Fruit fly (Drosophila melanogaster) whole organism, prepupa: ENCODE results near the gene Spg7.

Experiments used
- Blimp-1 ChIP-seq: fragments of 200-800 bp; sonication (Bioruptor generic); optimal IDR thresholded peaks from 3 replicates; lab custom pipeline; 2017; ENCODE audit warnings: missing biosample characterization, missing genetic modification characterization, mild to moderate bottlenecking, moderate library complexity, missing genetic modification reagents
- CG10631 ChIP-seq: fragments of 200-800 bp; sonication (Bioruptor generic); optimal IDR thresholded peaks from 2 replicates; lab custom pipeline; 2016; ENCODE audit warnings: missing biosample characterization, missing genetic modification characterization
- CG11762 ChIP-seq: fragments of 200-800 bp; sonication (Bioruptor generic); optimal IDR thresholded peaks from 3 replicates; lab custom pipeline; 2016; ENCODE audit warnings: missing biosample characterization, missing genetic modification characterization; ENCODE audit not compliant: insufficient read depth
- CG11902 ChIP-seq: fragments of 200-800 bp; sonication (Bioruptor generic); optimal IDR thresholded peaks from 3 replicates; lab custom pipeline; 2016; ENCODE audit warnings: missing biosample characterization, missing genetic modification characterization
- CG16779 ChIP-seq: fragments of 200-800 bp; sonication (Bioruptor generic); optimal IDR thresholded peaks from 3 replicates; lab custom pipeline; 2017; ENCODE audit warnings: missing biosample characterization, mild to moderate bottlenecking, missing genetic modification characterization
- CG3032 ChIP-seq: fragments of 200-800 bp; optimal IDR thresholded peaks from 2 replicates; lab custom pipeline; 2019; ENCODE audit warnings: missing biosample characterization, mild to moderate bottlenecking, missing genetic modification characterization, moderate library complexity
- CG31627 ChIP-seq: fragments of 200-800 bp; sonication (Bioruptor generic); optimal IDR thresholded peaks from 3 replicates; lab custom pipeline; 2016; ENCODE audit warnings: missing biosample characterization, missing genetic modification characterization
- CG32006 ChIP-seq: fragments of 200-800 bp; sonication (Bioruptor generic); optimal IDR thresholded peaks from 3 replicates; lab custom pipeline; 2017; ENCODE audit warnings: missing biosample characterization, mild to moderate bottlenecking, missing genetic modification characterization
- CG3919 ChIP-seq: fragments of 200-800 bp; sonication (Bioruptor generic); optimal IDR thresholded peaks from 3 replicates; lab custom pipeline; 2016; ENCODE audit warnings: missing biosample characterization, missing genetic modification characterization
- CG4318 ChIP-seq: fragments of 200-800 bp; sonication (Bioruptor generic); optimal IDR thresholded peaks from 3 replicates; lab custom pipeline; 2017; ENCODE audit warnings: missing biosample characterization, mild to moderate bottlenecking, missing genetic modification characterization
- CG6163 ChIP-seq: fragments of 200-800 bp; sonication (Bioruptor generic); IDR thresholded peaks from 3 replicates; pipeline ENCODE4 v1.3.6; 2022; ENCODE audit warnings: missing biosample characterization, missing genetic modification characterization
- CG6276 ChIP-seq: fragments of 200-800 bp; sonication (Bioruptor generic); optimal IDR thresholded peaks from 2 replicates; lab custom pipeline; 2017; ENCODE audit warnings: missing biosample characterization, mild to moderate bottlenecking, missing genetic modification characterization
- CG6792 ChIP-seq: fragments of 200-800 bp; sonication (Bioruptor generic); optimal IDR thresholded peaks from 3 replicates; lab custom pipeline; 2016; ENCODE audit warnings: missing biosample characterization, missing genetic modification characterization
- CG6808 ChIP-seq: fragments of 200-800 bp; sonication (Bioruptor generic); optimal IDR thresholded peaks from 3 replicates; lab custom pipeline; 2017; ENCODE audit warnings: missing biosample characterization, missing genetic modification characterization, mild to moderate bottlenecking, moderate library complexity, missing genetic modification reagents
- CG7368 ChIP-seq: fragments of 200-800 bp; sonication (Bioruptor generic); optimal IDR thresholded peaks from 3 replicates; lab custom pipeline; 2016; ENCODE audit warnings: missing biosample characterization, missing genetic modification characterization
- CG9139 ChIP-seq: fragments of 200-800 bp; sonication (Bioruptor generic); optimal IDR thresholded peaks from 3 replicates; lab custom pipeline; 2017; ENCODE audit warnings: missing biosample characterization, mild to moderate bottlenecking, missing genetic modification characterization
- Eip75B ChIP-seq: fragments of 200-800 bp; sonication (Bioruptor generic); optimal IDR thresholded peaks from 3 replicates; lab custom pipeline; 2016; ENCODE audit warnings: missing biosample characterization, missing genetic modification characterization
- Eip78C ChIP-seq: fragments of 200-800 bp; sonication (Bioruptor generic); peaks from one replicate; lab custom pipeline; 2016; ENCODE audit warnings: missing biosample characterization, missing genetic modification characterization
- Eip93F ChIP-seq: fragments of 200-800 bp; sonication (Bioruptor generic); optimal IDR thresholded peaks from 2 replicates; lab custom pipeline; 2016; ENCODE audit warnings: missing biosample characterization, mild to moderate bottlenecking, missing genetic modification characterization
- Ets21C ChIP-seq: fragments of 200-800 bp; sonication (Bioruptor generic); optimal IDR thresholded peaks from 3 replicates; lab custom pipeline; 2016; ENCODE audit warnings: missing biosample characterization, missing genetic modification characterization
- Hr38 ChIP-seq: sonication (Bioruptor generic); optimal IDR thresholded peaks from 2 replicates; lab custom pipeline; 2016; ENCODE audit warnings: missing biosample characterization, missing genetic modification characterization
- Hr4 ChIP-seq: fragments of 200-800 bp; sonication (Bioruptor generic); optimal IDR thresholded peaks from 3 replicates; lab custom pipeline; 2016; ENCODE audit warnings: missing biosample characterization, missing genetic modification characterization
- Lpt ChIP-seq: fragments of 200-800 bp; sonication (Bioruptor generic); optimal IDR thresholded peaks from 3 replicates; lab custom pipeline; 2016; ENCODE audit warnings: missing biosample characterization, missing genetic modification characterization
- Met ChIP-seq: fragments of 200-800 bp; sonication (Bioruptor generic); optimal IDR thresholded peaks from 3 replicates; lab custom pipeline; 2016; ENCODE audit warnings: missing biosample characterization, missing genetic modification characterization
- OdsH ChIP-seq: fragments of 200-800 bp; sonication (Bioruptor generic); optimal IDR thresholded peaks from 3 replicates; lab custom pipeline; 2016; ENCODE audit warnings: missing biosample characterization, missing genetic modification characterization
- Smox ChIP-seq: fragments of 200-800 bp; sonication (Bioruptor generic); optimal IDR thresholded peaks from 3 replicates; lab custom pipeline; 2016; ENCODE audit warnings: missing biosample characterization, missing genetic modification characterization
- Sox14 ChIP-seq: fragments of 200-800 bp; sonication (Bioruptor generic); optimal IDR thresholded peaks from 3 replicates; lab custom pipeline; 2016; ENCODE audit warnings: missing biosample characterization, missing genetic modification characterization
- Sox15 ChIP-seq: fragments of 200-800 bp; sonication (Bioruptor generic); optimal IDR thresholded peaks from 3 replicates; lab custom pipeline; 2016; ENCODE audit warnings: missing biosample characterization, missing genetic modification characterization
- achi ChIP-seq: fragments of 200-800 bp; sonication (Bioruptor generic); optimal IDR thresholded peaks from 3 replicates; lab custom pipeline; 2016; ENCODE audit warnings: missing biosample characterization, missing genetic modification characterization
- acj6 ChIP-seq: fragments of 200-800 bp; sonication (Bioruptor generic); optimal IDR thresholded peaks from 3 replicates; lab custom pipeline; 2016; ENCODE audit warnings: missing biosample characterization, missing genetic modification characterization
- cyc ChIP-seq: fragments of 200-800 bp; sonication (Bioruptor generic); optimal IDR thresholded peaks from 3 replicates; lab custom pipeline; 2016; ENCODE audit warnings: missing biosample characterization, missing genetic modification characterization
- eg ChIP-seq: fragments of 200-800 bp; sonication (Bioruptor generic); IDR thresholded peaks from 3 replicates; pipeline ENCODE4 v1.3.6; 2022; ENCODE audit warnings: missing biosample characterization, missing genetic modification characterization
- fd59A ChIP-seq: fragments of 200-800 bp; sonication (Bioruptor generic); optimal IDR thresholded peaks from 2 replicates; lab custom pipeline; 2017; ENCODE audit warnings: missing biosample characterization, mild to moderate bottlenecking, missing genetic modification characterization, missing genetic modification reagents
- fd85E ChIP-seq: fragments of 200-800 bp; sonication (Bioruptor generic); optimal IDR thresholded peaks from 3 replicates; lab custom pipeline; 2016; ENCODE audit warnings: missing biosample characterization, missing genetic modification characterization
- fkh ChIP-seq: fragments of 200-800 bp; sonication (Bioruptor generic); optimal IDR thresholded peaks from 3 replicates; lab custom pipeline; 2017; ENCODE audit warnings: missing biosample characterization, mild to moderate bottlenecking, missing genetic modification characterization, moderate library complexity
- net ChIP-seq: fragments of 200-800 bp; sonication (Bioruptor generic); optimal IDR thresholded peaks from 3 replicates; lab custom pipeline; 2016; ENCODE audit warnings: missing biosample characterization, missing genetic modification characterization
- ss ChIP-seq, 2 experiments: fragments of 200-800 bp; sonication (Bioruptor generic); optimal IDR thresholded peaks; 2 replicates in 1 of 2; 3 replicates in 1 of 2; lab custom pipeline; 2017 to 2018; ENCODE audit warnings: mild to moderate bottlenecking in 2 of 2, missing biosample characterization in 2 of 2, missing genetic modification characterization in 2 of 2, moderate library complexity in 1 of 2
- svp ChIP-seq: fragments of 200-800 bp; sonication (Bioruptor generic); peaks from one replicate; lab custom pipeline; 2016; ENCODE audit warnings: missing biosample characterization, missing genetic modification characterization
- topi ChIP-seq: fragments of 200-800 bp; sonication (Bioruptor generic); optimal IDR thresholded peaks from 3 replicates; lab custom pipeline; 2016; ENCODE audit warnings: missing biosample characterization, missing genetic modification characterization
- vri ChIP-seq: fragments of 200-800 bp; sonication (Bioruptor generic); optimal IDR thresholded peaks from 3 replicates; lab custom pipeline; 2016; ENCODE audit warnings: missing biosample characterization, mild to moderate bottlenecking, missing genetic modification characterization

Spg7 gene

DNA sequence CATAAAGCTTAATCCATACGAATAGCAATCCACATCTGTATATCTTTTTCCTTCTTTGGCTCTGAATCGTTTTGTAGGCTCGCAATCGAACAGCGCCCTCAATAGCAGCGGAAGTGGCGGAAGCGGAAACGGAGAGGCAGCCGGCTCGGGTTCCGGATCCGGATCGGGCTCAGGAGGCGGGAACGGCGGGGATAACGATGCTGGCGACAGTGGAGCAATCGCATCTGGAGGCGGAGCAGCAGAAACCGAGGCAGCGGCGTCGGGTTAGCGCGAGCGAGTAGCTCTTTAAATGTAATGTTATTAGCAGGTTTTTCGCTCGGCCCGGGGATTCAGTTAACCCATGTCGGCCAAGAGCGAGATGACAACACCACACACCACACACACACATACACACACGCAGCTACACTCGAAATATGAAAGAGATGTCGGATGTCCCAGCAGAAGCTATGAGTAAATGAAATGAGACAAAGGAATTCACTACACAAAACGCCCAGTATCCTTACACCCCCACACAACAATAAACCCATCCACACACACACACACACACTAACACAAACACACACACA lies 20.9 kb downstream of the Spg7 start:
- no peak for TF ChIP-seq CG32006 (GFP tag; lab: Kevin White, UChicago)
- TF ChIP-seq topi (GFP tag; lab: Kevin White, UChicago): no peak
- TF ChIP-seq ss (GFP tag; optimal IDR thresholded peaks at IDR 0.05; lab: Kevin White, UChicago): peak in 1 of 2 experiments; percentile 8
- no peak for TF ChIP-seq fd85E (GFP tag; lab: Kevin White, UChicago)
- TF ChIP-seq eg: no peak
- no peak for TF ChIP-seq CG11762 (GFP tag; lab: Kevin White, UChicago)
- TF ChIP-seq vri: no peak
- no peak for TF ChIP-seq fkh
- TF ChIP-seq Hr4 (GFP tag; lab: Kevin White, UChicago): no peak
- no peak for TF ChIP-seq CG6792 (GFP tag; lab: Kevin White, UChicago)
- TF ChIP-seq Eip78C (GFP tag; lab: Kevin White, UChicago): peak; percentile 57
- TF ChIP-seq Blimp-1 (GFP tag; lab: Kevin White, UChicago): no peak
- TF ChIP-seq CG6276 (GFP tag; lab: Kevin White, UChicago): no peak
- no peak for TF ChIP-seq CG3032
- TF ChIP-seq Sox14 (GFP tag; lab: Kevin White, UChicago): no peak
- TF ChIP-seq fd59A (GFP tag; lab: Kevin White, UChicago): no peak

DNA sequence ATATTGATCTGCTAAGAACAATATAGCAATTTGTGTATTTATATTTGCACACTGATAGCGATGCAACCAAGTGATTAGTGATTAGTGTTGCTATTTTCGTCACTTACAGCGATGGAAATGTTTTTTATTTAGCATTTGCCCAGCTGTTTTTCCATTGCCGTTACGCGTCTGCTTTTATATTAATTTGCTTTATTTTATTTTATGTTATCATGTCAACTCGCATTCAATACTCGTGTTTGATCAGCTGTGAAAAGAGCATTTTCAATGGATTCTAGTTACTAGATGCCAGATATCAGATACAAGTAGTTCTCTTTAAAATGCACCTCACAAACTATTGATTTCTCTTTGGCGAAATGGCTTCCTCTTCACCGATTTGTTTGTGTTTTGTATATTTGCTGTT lies 34.6 kb downstream of the Spg7 start:
- TF ChIP-seq CG3919 (GFP tag; lab: Kevin White, UChicago) (no peak), fkh (peak; percentile 55)

DNA sequence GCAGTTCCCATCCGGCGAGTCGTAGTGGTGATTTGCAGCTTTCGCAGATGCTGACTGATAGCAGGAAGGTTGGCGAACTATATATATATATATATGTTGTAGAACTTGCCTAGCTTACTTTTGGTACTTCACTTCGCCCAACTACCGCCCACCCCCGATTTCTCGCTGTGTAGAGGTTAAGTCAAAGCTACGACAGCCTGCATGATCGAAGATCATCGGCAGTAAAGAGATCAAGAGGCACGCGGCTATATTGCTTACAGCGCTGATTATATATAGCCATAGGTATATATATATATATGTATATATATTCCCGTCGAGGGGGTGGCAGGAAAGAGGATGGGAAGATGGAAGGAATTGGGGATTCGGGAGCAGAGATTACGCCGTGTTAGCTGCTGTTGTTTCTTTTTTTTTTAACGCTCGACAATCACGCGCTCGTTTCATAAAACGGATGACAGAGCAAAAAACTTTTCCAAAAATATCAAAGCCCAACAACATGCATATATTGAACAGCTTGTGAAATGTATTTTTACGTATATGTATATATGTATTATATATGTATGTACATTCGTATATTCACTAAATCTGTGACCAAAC lies 35.4 kb downstream of the Spg7 start:
- TF ChIP-seq svp (GFP tag; lab: Kevin White, UChicago) (peak; percentile 96), Hr38 (GFP tag; lab: Kevin White, UChicago) (no peak)

DNA sequence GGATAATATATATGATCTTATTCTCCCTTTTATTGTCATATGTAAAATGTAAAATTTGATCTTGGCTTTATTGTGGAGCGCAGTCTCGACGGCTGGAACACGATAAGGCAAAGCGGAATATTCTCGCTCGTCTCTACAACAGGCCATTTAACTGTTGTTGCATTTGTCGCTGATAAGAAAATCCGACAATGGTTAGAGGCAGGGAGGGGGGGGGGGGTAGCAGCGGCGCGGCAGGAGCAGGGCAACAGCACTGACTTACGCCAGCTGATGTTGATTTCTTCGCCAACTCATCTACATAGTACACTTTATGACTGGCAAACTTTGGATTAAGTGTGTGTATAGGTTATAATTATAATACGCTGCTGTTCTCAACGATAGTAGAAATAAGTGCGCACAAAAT lies 36.3 kb downstream of the Spg7 start:
- TF ChIP-seq fkh (peak; percentile 25), svp (GFP tag; lab: Kevin White, UChicago) (peak; percentile 51), CG3919 (GFP tag; lab: Kevin White, UChicago) (no peak), CG16779 (tag; lab: Kevin White, UChicago) (no peak), Eip78C (GFP tag; lab: Kevin White, UChicago) (peak; percentile 28)
- TF ChIP-seq, all 60 proteins: peak for 3

DNA sequence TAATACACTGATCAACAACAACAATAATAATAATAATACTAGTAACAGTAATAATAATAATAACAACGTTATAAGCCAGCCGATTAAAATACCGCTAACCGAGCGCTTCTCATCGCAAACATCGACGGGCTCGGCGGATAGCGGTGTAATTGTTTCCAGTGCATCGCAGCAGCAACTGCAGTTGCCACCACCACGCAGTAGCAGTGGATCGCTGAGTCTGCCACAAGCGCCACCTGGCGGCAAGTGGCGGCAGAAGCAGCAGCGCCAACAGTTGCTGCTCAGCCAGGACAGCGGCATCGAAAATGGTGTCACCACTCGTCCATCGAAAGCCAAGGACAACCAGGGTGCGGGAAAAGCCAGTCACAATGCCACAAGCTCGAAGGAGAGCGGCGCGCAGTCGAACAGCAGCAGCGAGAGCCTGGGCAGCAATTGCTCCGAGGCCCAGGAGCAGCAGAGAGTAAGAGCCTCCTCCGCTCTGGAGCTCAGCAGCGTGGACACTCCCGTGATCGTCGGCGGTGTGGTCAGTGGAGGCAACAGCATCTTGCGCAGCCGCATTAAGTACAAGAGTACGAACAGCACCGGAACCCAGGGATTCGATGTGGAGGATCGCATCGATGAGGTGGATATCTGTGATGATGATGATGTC lies 38.5 kb downstream of the Spg7 start:
- TF ChIP-seq eg (peak; percentile 53; the same call in 2 of the 3 replicates), Sox15 (no peak), net (GFP tag; lab: Kevin White, UChicago) (peak; percentile 43), CG6808 (GFP tag; lab: Kevin White, UChicago) (peak; percentile 31), Hr4 (GFP tag; lab: Kevin White, UChicago) (peak; percentile 25), CG32006 (GFP tag; lab: Kevin White, UChicago) (peak; percentile 51), fd59A (GFP tag; lab: Kevin White, UChicago) (no peak), CG11902 (GFP tag; lab: Kevin White, UChicago) (no peak), CG10631 (GFP tag; lab: Kevin White, UChicago) (no peak), Ets21C (GFP tag; lab: Kevin White, UChicago) (no peak), Eip75B (GFP tag; lab: Kevin White, UChicago) (no peak), CG7368 (GFP tag; lab: Kevin White, UChicago) (no peak), CG31627 (GFP tag; lab: Kevin White, UChicago) (no peak), CG4318 (GFP tag; lab: Kevin White, UChicago) (no peak), Smox (GFP tag; lab: Kevin White, UChicago) (no peak), acj6 (GFP tag; lab: Kevin White, UChicago) (peak; percentile 17), achi (peak; percentile 3), CG6792 (GFP tag; lab: Kevin White, UChicago) (peak; percentile 17), OdsH (GFP tag; lab: Kevin White, UChicago) (peak; percentile 19), Lpt (GFP tag; lab: Kevin White, UChicago) (no peak), Eip78C (GFP tag; lab: Kevin White, UChicago) (peak; percentile 70), CG6163 (GFP tag; lab: Robert Waterston, UW) (peak; percentile 73), cyc (GFP tag; lab: Kevin White, UChicago) (no peak), Eip93F (GFP tag; lab: Kevin White, UChicago) (no peak), CG6276 (GFP tag; lab: Kevin White, UChicago) (no peak), Met (no peak), Hr38 (GFP tag; lab: Kevin White, UChicago) (no peak), svp (GFP tag; lab: Kevin White, UChicago) (peak; percentile 51), CG16779 (tag; lab: Kevin White, UChicago) (no peak), CG3919 (GFP tag; lab: Kevin White, UChicago) (peak; percentile 55), CG9139 (GFP tag; lab: Kevin White, UChicago) (no peak), fkh (no peak)
